Worm (Caenorhabditis elegans): ENCODE data around the gene mdt-30.

mdt-30 gene

DNA sequence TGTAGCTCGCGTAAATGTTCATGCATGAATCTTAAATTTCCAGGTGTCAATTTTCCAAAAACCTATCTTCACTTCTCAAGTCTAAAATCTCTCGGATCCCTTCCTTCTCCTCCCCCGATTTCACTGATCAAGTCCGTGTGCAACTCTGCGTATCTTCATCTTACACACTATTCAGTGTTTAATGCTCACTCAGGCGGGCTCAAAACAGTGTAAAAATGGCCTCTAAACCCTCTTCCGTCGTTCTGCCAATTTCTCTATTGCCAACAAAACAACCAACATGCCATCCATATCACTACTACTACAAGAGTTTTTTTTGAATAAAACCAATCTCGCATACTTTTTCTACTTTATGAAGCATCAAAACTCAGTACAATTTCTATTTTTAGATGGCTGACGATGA is 5.8 kb downstream of the mdt-30 start, which contains the start of gene F44B9.2:
TSS of gene F44B9.2 (plus strand) at position 387 of the 400 bp plus-strand sequence.
- TF ChIP-seq unc-62 (GFP tag; optimal IDR thresholded peaks at IDR 0.05) = no peak
- TF ChIP-seq hlh-1 (tag; optimal IDR thresholded peaks at IDR 0.05) = peak; percentile 17
- peak; percentile 75 for TF ChIP-seq unc-120 (tag; optimal IDR thresholded peaks at IDR 0.05; ENCODE audit: poor library complexity, severe bottlenecking)
- TF ChIP-seq mls-2 (tag; optimal IDR thresholded peaks at IDR 0.05) = no peak

DNA sequence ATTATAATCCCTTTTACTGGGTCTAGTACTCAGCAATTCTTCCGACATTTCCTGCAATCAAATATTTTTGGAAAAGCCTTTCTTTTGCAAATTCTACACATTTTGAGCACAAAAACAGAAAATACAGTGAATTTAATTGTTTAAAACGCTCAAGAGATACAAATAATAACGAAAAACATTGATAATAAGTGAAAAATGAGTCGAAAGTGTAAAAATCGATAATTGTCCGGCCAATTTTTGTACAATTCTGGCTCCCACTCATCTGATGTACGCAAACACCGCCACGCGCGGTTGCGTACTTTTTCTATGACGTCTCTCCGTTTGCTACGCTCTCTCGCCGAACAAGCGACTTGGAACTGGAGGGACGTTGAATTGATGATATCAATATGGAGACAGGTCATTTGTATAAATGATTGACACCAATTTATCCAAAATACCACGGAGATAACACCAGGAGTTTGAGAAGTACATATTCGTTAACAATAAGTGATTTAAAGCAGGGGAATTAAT is 7.0 kb downstream of the mdt-30 start, which contains the start of gene lin-36:
TSS of gene lin-36 (minus strand) at position 51 of the 510 bp plus-strand sequence.
- TF ChIP-seq elt-1 (tag; optimal IDR thresholded peaks at IDR 0.05; ENCODE audit: borderline replicate concordance, insufficient read depth) (peak; percentile 47), cnd-1 (tag; optimal IDR thresholded peaks at IDR 0.05) (no peak), ceh-83 (GFP tag; optimal IDR thresholded peaks at IDR 0.05) (no peak), snpc-4 (tag; optimal IDR thresholded peaks at IDR 0.05) (no peak), elt-3 (tag; optimal IDR thresholded peaks at IDR 0.05) (peak; percentile 32), nhr-12 (tag; optimal IDR thresholded peaks at IDR 0.05) (no peak), mep-1 (tag; optimal IDR thresholded peaks at IDR 0.05) (peak; percentile 87), unc-39 (tag; optimal IDR thresholded peaks at IDR 0.05) (no peak), unc-62 (GFP tag; optimal IDR thresholded peaks at IDR 0.05) (peak; percentile 97), zip-8 (tag; optimal IDR thresholded peaks at IDR 0.05) (no peak), nhr-2 (tag; optimal IDR thresholded peaks at IDR 0.05) (peak; percentile 36), blmp-1 (tag; optimal IDR thresholded peaks at IDR 0.05) (no peak), M03D4.4 (tag; optimal IDR thresholded peaks at IDR 0.05) (peak; percentile 56), ceh-39 (tag; optimal IDR thresholded peaks at IDR 0.05) (peak; percentile 97), flh-1 (GFP tag; optimal IDR thresholded peaks at IDR 0.05) (no peak), hlh-1 (tag; optimal IDR thresholded peaks at IDR 0.05) (peak; percentile 14), lin-13 (tag; optimal IDR thresholded peaks at IDR 0.05) (peak; percentile 86), mls-2 (tag; optimal IDR thresholded peaks at IDR 0.05) (peak; percentile 59), bed-3 (GFP tag; optimal IDR thresholded peaks at IDR 0.05) (no peak), ces-1 (GFP tag; optimal IDR thresholded peaks at IDR 0.05) (no peak), lin-32 (GFP tag; optimal IDR thresholded peaks at IDR 0.05) (no peak), nhr-237 (tag; optimal IDR thresholded peaks at IDR 0.05) (peak; percentile 70), mab-5 (tag; optimal IDR thresholded peaks at IDR 0.05) (no peak), unc-120 (tag; optimal IDR thresholded peaks at IDR 0.05; ENCODE audit: poor library complexity, severe bottlenecking) (peak; percentile 90), tbx-8 (GFP tag; optimal IDR thresholded peaks at IDR 0.05) (no peak), pha-4 (tag; optimal IDR thresholded peaks at IDR 0.05) (peak; percentile 54), drap-1 (GFP tag; optimal IDR thresholded peaks at IDR 0.05) (peak; percentile 43), ceh-43 (GFP tag; optimal IDR thresholded peaks at IDR 0.05) (peak; percentile 24), sem-2 (GFP tag; optimal IDR thresholded peaks at IDR 0.05) (no peak), sptf-1 (tag; optimal IDR thresholded peaks at IDR 0.05) (peak; percentile 44), nhr-28 (tag; optimal IDR thresholded peaks at IDR 0.05) (no peak), nhr-76 (tag; optimal IDR thresholded peaks at IDR 0.05) (no peak), ham-2 (GFP tag; optimal IDR thresholded peaks at IDR 0.05) (peak; percentile 53), lsy-2 (tag; optimal IDR thresholded peaks at IDR 0.05) (peak; percentile 79), ztf-11 (tag; optimal IDR thresholded peaks at IDR 0.05) (no peak)

ce11 chrIII:8017053-8017452 is 10.8 kb downstream of the mdt-30 start:
- TF ChIP-seq pha-4 (tag; optimal IDR thresholded peaks at IDR 0.05) (no peak), sptf-1 (tag; optimal IDR thresholded peaks at IDR 0.05) (no peak), nhr-2 (tag; optimal IDR thresholded peaks at IDR 0.05) (no peak), snpc-4 (tag; optimal IDR thresholded peaks at IDR 0.05) (no peak), mab-5 (tag; optimal IDR thresholded peaks at IDR 0.05) (no peak), flh-1 (GFP tag; optimal IDR thresholded peaks at IDR 0.05) (no peak), unc-120 (tag; optimal IDR thresholded peaks at IDR 0.05; ENCODE audit: poor library complexity, severe bottlenecking) (no peak), sem-2 (GFP tag; optimal IDR thresholded peaks at IDR 0.05) (no peak), ceh-39 (tag; optimal IDR thresholded peaks at IDR 0.05) (no peak), mep-1 (tag; optimal IDR thresholded peaks at IDR 0.05) (no peak), bed-3 (GFP tag; optimal IDR thresholded peaks at IDR 0.05) (no peak)

DNA sequence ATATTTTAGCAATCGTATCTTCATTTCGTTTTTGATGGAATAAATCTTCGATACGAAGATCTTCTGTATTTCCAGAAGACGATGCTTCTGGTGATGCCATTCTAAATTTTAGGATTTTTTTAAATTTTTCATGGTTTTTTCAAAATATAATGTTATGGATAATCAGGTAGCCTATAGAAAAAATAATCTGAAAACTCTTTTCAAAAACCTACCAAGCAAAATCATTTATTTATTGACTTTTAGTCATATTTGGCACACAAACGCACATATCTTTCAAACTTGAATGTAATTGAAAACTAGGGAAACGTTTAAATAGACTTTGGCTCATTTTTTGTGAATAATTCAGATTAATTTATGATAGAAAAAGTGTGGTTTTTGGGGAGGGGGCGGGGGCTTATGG is 11.4 kb downstream of the mdt-30 start, which contains the start of gene F44B9.5:
TSS of gene F44B9.5 (minus strand) at position 101 of the 400 bp plus-strand sequence.
- TF ChIP-seq mab-5 (tag; optimal IDR thresholded peaks at IDR 0.05) = no peak
- no peak for TF ChIP-seq ceh-39 (tag; optimal IDR thresholded peaks at IDR 0.05)
- no peak for TF ChIP-seq elt-3 (tag; optimal IDR thresholded peaks at IDR 0.05)
- TF ChIP-seq blmp-1 (tag; optimal IDR thresholded peaks at IDR 0.05) = no peak
- TF ChIP-seq mls-2 (tag; optimal IDR thresholded peaks at IDR 0.05) = no peak
- no peak for TF ChIP-seq unc-62 (GFP tag; optimal IDR thresholded peaks at IDR 0.05)
- no peak for TF ChIP-seq pha-4 (tag; optimal IDR thresholded peaks at IDR 0.05)
- TF ChIP-seq lsy-2 (tag; optimal IDR thresholded peaks at IDR 0.05) = no peak
- no peak for TF ChIP-seq ces-1 (GFP tag; optimal IDR thresholded peaks at IDR 0.05)
- no peak for TF ChIP-seq bed-3 (GFP tag; optimal IDR thresholded peaks at IDR 0.05)
- TF ChIP-seq sptf-1 (tag; optimal IDR thresholded peaks at IDR 0.05) = no peak
- no peak for TF ChIP-seq snpc-4 (tag; optimal IDR thresholded peaks at IDR 0.05)
- TF ChIP-seq drap-1 (GFP tag; optimal IDR thresholded peaks at IDR 0.05) = no peak
- no peak for TF ChIP-seq unc-120 (tag; optimal IDR thresholded peaks at IDR 0.05; ENCODE audit: poor library complexity, severe bottlenecking)
- no peak for TF ChIP-seq M03D4.4 (tag; optimal IDR thresholded peaks at IDR 0.05)
- TF ChIP-seq nhr-76 (tag; optimal IDR thresholded peaks at IDR 0.05) = no peak
- TF ChIP-seq ceh-83 (GFP tag; optimal IDR thresholded peaks at IDR 0.05) = no peak
- no peak for TF ChIP-seq nhr-237 (tag; optimal IDR thresholded peaks at IDR 0.05)
- TF ChIP-seq sem-2 (GFP tag; optimal IDR thresholded peaks at IDR 0.05) = no peak

All from whole organism, mixed stage, embryonic.